Fruit fly (Drosophila melanogaster): Measurements from ENCODE around the gene CG13895.

Gene CG13895

dm6 chr3L:745222-745942 lies 37.4 kb upstream of the CG13895 start (continued):
- TF ChIP-seq TFAM (GFP tag; optimal IDR thresholded peaks at IDR 0.05), result no peak
- TF ChIP-seq Xbp1 (GFP tag; optimal IDR thresholded peaks at IDR 0.05), result peak; percentile 39
- TF ChIP-seq CG17361 (GFP tag; IDR thresholded peaks at IDR 0.05), result peak; percentile 69
- peak; percentile 26 for TF ChIP-seq Elba2 (GFP tag; optimal IDR thresholded peaks at IDR 0.05)
- TF ChIP-seq Usf (GFP tag; optimal IDR thresholded peaks at IDR 0.05), result no peak
- TF ChIP-seq CG1529 (GFP tag; optimal IDR thresholded peaks at IDR 0.05), result peak; percentile 10
- TF ChIP-seq Aef1 (GFP tag; IDR thresholded peaks at IDR 0.05), result peak; percentile 41; the same call in 2 of the 3 replicates
- TF ChIP-seq slbo (GFP tag; IDR thresholded peaks at IDR 0.05), result no peak
- no peak for TF ChIP-seq Trl (optimal IDR thresholded peaks at IDR 0.05)
- peak; percentile 31 for TF ChIP-seq Trl (GFP tag; optimal IDR thresholded peaks at IDR 0.05)
- no peak for TF ChIP-seq nom (GFP tag; optimal IDR thresholded peaks at IDR 0.05)
- TF ChIP-seq CG4424 (GFP tag; optimal IDR thresholded peaks at IDR 0.05), result peak; percentile 76
- TF ChIP-seq CG1647 (GFP tag; optimal IDR thresholded peaks at IDR 0.05), result peak; percentile 48
- TF ChIP-seq CG18764 (GFP tag; optimal IDR thresholded peaks at IDR 0.05), result peak; percentile 20
- peak; percentile 39; the same call in 1 of the 2 replicates for TF ChIP-seq CG6689 (GFP tag; IDR thresholded peaks at IDR 0.05)
- TF ChIP-seq Awh (GFP tag; IDR thresholded peaks at IDR 0.05), result no peak
- TF ChIP-seq NFAT (GFP tag; IDR thresholded peaks at IDR 0.05), result no peak
- peak; percentile 27 for TF ChIP-seq pnt (GFP tag; optimal IDR thresholded peaks at IDR 0.05)
- TF ChIP-seq sens (GFP tag), result peak; percentile 97
- peak; percentile 10 for TF ChIP-seq CG10654 (GFP tag; optimal IDR thresholded peaks at IDR 0.05)
- TF ChIP-seq Blimp-1 (GFP tag; optimal IDR thresholded peaks at IDR 0.05), result peak; percentile 49
- TF ChIP-seq emc (GFP tag; optimal IDR thresholded peaks at IDR 0.05), result no peak
- peak; percentile 51 for TF ChIP-seq az2 (GFP tag; optimal IDR thresholded peaks at IDR 0.05)
- TF ChIP-seq CG12744 (GFP tag; optimal IDR thresholded peaks at IDR 0.05), result peak; percentile 7
- peak; percentile 35; the same call in 1 of the 3 replicates for TF ChIP-seq CG2199 (GFP tag; IDR thresholded peaks at IDR 0.05)
- 0 out of 3 replicates have a peak, but pooled peaks have one; percentile 13 for TF ChIP-seq CG11695 (GFP tag; IDR thresholded peaks at IDR 0.05)
- TF ChIP-seq gem (tag; optimal IDR thresholded peaks at IDR 0.05), result peak; percentile 76
- TF ChIP-seq CG14710 (tag; optimal IDR thresholded peaks at IDR 0.05), result peak; percentile 64
- TF ChIP-seq CG10274 (GFP tag; optimal IDR thresholded peaks at IDR 0.05), result no peak
- TF ChIP-seq hkb (optimal IDR thresholded peaks at IDR 0.05), result no peak
- TF ChIP-seq hkb (GFP tag; IDR thresholded peaks at IDR 0.05), result peak; percentile 56; the same call in 1 of the 2 replicates
- TF ChIP-seq CG10267 (tag; optimal IDR thresholded peaks at IDR 0.05), result peak; percentile 82
- peak; percentile 34 for TF ChIP-seq gcm (GFP tag; optimal IDR thresholded peaks at IDR 0.05)
- TF ChIP-seq CG10209 (GFP tag; optimal IDR thresholded peaks at IDR 0.05), result peak; percentile 18
- peak; percentile 62 for TF ChIP-seq oc (tag; optimal IDR thresholded peaks at IDR 0.05)
- TF ChIP-seq inv (GFP tag; IDR thresholded peaks at IDR 0.05; ENCODE audit: partially characterized antibody), result no peak
- TF ChIP-seq CG9215 (GFP tag; IDR thresholded peaks at IDR 0.05), result no peak
- no peak for TF ChIP-seq cad (GFP tag; optimal IDR thresholded peaks at IDR 0.05)
- TF ChIP-seq Spps (tag; optimal IDR thresholded peaks at IDR 0.05), result peak; percentile 41
- peak; percentile 60 for TF ChIP-seq zen (tag; optimal IDR thresholded peaks at IDR 0.05)
- TF ChIP-seq ara (GFP tag; IDR thresholded peaks at IDR 0.05), result peak; percentile 42; the same call in 1 of the 2 replicates
- TF ChIP-seq phol (tag; optimal IDR thresholded peaks at IDR 0.05), result peak; percentile 70
- peak; percentile 82 for TF ChIP-seq CG2712 (tag; optimal IDR thresholded peaks at IDR 0.05)
- TF ChIP-seq CG1233 (GFP tag; optimal IDR thresholded peaks at IDR 0.05), result no peak
- TF ChIP-seq Side (GFP tag; optimal IDR thresholded peaks at IDR 0.05), result peak; percentile 1
- 0 out of 3 replicates have a peak, but pooled peaks have one; percentile 32 for TF ChIP-seq CG34422 (GFP tag; IDR thresholded peaks at IDR 0.05)
- TF ChIP-seq CG7839 (tag; optimal IDR thresholded peaks at IDR 0.05), result peak; percentile 57
- TF ChIP-seq chinmo (GFP tag; IDR thresholded peaks at IDR 0.05; ENCODE audit: partially characterized antibody), result no peak
- TF ChIP-seq CG9437 (GFP tag; optimal IDR thresholded peaks at IDR 0.05), result no peak
- TF ChIP-seq al (GFP tag; IDR thresholded peaks at IDR 0.05), result no peak

Data from whole organism, embryonic.